Fruit fly (Drosophila melanogaster): ENCODE measurements around the gene CG42685.

DNA sequence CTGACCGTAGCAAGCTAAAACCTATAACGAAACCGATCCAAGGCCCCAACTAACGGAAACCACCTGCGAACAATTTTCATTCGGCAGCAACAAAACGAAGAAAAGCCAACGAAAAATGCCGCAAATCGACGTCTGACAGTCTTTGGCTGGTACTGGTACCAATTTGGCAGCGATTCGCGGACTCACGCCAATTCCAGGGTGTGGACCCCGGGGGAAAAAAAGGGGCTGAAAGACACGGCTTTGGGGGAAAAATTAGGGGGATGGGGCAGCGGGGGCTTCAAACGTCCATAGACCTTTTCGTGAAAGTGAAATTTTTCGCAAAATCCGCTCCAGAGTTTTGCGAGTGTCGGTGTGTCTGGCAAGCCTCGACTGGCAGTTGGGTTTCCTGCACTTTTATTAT is 36.4 kb downstream of the CG42685 start:
- TF ChIP-seq psq (optimal IDR thresholded peaks at IDR 0.05) (no peak), usp (GFP tag; optimal IDR thresholded peaks at IDR 0.05) (no peak), EcR (GFP tag; optimal IDR thresholded peaks at IDR 0.05) (no peak), pan (optimal IDR thresholded peaks at IDR 0.05) (no peak), Dll (optimal IDR thresholded peaks at IDR 0.05) (no peak)
